Worm (Caenorhabditis elegans) whole organism, L4/young adult: ENCODE results near the gene fbxa-135.

Experiments used
- W03F9.2 ChIP-seq: fragments of 150-350 bp; optimal IDR thresholded peaks from 2 replicates; lab custom pipeline; 2014; ENCODE audit warnings: missing biosample characterization, missing genetic modification characterization
- dao-5 ChIP-seq: sonication (generic microtip); optimal IDR thresholded peaks from 2 replicates; lab custom pipeline; 2016; ENCODE audit warnings: missing genotype, missing genetic modification characterization, moderate library complexity, missing compliant biosample characterization
- him-1 ChIP-seq: sonication (generic microtip); optimal IDR thresholded peaks from 2 replicates; lab custom pipeline; 2016; ENCODE audit warnings: missing genotype, missing genetic modification reagents, missing genetic modification characterization, missing compliant biosample characterization

DNA sequence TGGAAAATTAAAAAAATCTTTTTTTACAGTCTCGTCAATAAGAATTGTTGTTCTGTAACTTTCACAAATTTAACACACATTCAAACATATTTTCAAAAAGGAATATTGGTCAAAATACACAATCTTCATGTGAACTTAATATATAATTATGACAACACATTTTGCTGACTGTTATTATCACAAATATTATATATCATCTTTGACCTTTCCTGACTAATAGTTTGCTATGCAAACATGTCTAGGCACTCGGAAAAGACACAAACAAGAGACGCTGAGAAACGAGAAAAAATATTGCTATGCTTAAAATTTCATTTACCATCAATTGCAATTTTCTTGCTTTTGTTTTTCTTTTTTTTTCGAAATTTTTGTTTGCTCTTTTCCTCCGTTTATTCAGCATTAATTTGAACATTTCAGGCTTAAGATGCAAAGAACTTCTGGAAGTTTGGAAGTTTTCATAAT is at the start of gene fbxa-135:
- no peak for TF ChIP-seq W03F9.2 (tag; lab: Kevin White, UChicago)
- TF ChIP-seq him-1 (tag; lab: Kevin White, UChicago) = no peak
- no peak for TF ChIP-seq dao-5
